Worm (Caenorhabditis elegans) whole organism, young adult: Measurements from ENCODE around the gene chtb-3.
A peak's percentile ranks its signal among the peaks of the same experiment; 100 is the strongest.

Source experiments
- C17E4.6 ChIP-seq: fragments of 200-800 bp; sonication (Bioruptor generic); IDR thresholded peaks from 2 replicates; pipeline ENCODE4 v1.3.6; 2022; ENCODE audit warnings: missing genetic modification reagents, missing genetic modification characterization, missing compliant biosample characterization
- F33H1.4 ChIP-seq: fragments of 200-800 bp; sonication (Bioruptor generic); IDR thresholded peaks from 2 replicates; pipeline ENCODE4 v1.3.6; 2022; ENCODE audit warnings: missing genetic modification reagents, missing genetic modification characterization, missing compliant biosample characterization
- K11D2.4 ChIP-seq: fragments of 200-800 bp; sonication (Bioruptor generic); IDR thresholded peaks from 2 replicates; pipeline ENCODE4 v1.3.6; 2022; ENCODE audit warnings: missing genetic modification reagents, missing genetic modification characterization, missing compliant biosample characterization
- T07F8.4 ChIP-seq: sonication (generic microtip); optimal IDR thresholded peaks from 2 replicates; lab custom pipeline; 2016; ENCODE audit warnings: mild to moderate bottlenecking, missing genetic modification characterization, moderate library complexity, missing compliant biosample characterization
- Y53G8AR.9 ChIP-seq: fragments of 200-800 bp; sonication (Bioruptor generic); conservative IDR thresholded peaks from 2 replicates; pipeline ENCODE4 v1.3.6; 2022; ENCODE audit warnings: missing genetic modification reagents, missing genetic modification characterization, missing compliant biosample characterization
- ama-1 ChIP-seq, 3 experiments: fragments of 150-350 bp in 1 of 3; sonication (generic microtip) in 2 of 3; optimal IDR thresholded peaks; 2 replicates each; lab custom pipeline; 2014 to 2018; ENCODE audit warnings: missing biosample characterization in 2 of 3, missing genetic modification characterization in 2 of 3, missing genetic modification reagents in 2 of 3
- aptf-2 ChIP-seq: fragments of 200-800 bp; sonication (Bioruptor generic); conservative IDR thresholded peaks from 2 replicates; pipeline ENCODE4 v1.3.6; 2022; ENCODE audit warnings: missing genetic modification reagents, missing genetic modification characterization, missing compliant biosample characterization
- aptf-3 ChIP-seq: fragments of 200-800 bp; sonication (Bioruptor generic); IDR thresholded peaks from 2 replicates; pipeline ENCODE4 v1.3.6; 2022; ENCODE audit warnings: missing genetic modification characterization, missing compliant biosample characterization
- atf-7 ChIP-seq: sonication (generic microtip); optimal IDR thresholded peaks from 2 replicates; lab custom pipeline; 2017; ENCODE audit warnings: mild to moderate bottlenecking, missing genetic modification characterization, missing compliant biosample characterization
- athp-1 ChIP-seq: sonication (generic microtip); optimal IDR thresholded peaks from 2 replicates; lab custom pipeline; 2017; ENCODE audit warnings: mild to moderate bottlenecking, missing genetic modification characterization, missing compliant biosample characterization
- attf-6 ChIP-seq: fragments of 200-800 bp; sonication (Bioruptor generic); IDR thresholded peaks from 2 replicates; pipeline ENCODE4 v1.3.6; 2022; ENCODE audit warnings: missing genetic modification reagents, missing genetic modification characterization, missing compliant biosample characterization
- bed-1 ChIP-seq: fragments of 200-800 bp; sonication (Bioruptor generic); IDR thresholded peaks from 2 replicates; pipeline ENCODE4 v1.3.6; 2022; ENCODE audit warnings: missing genetic modification reagents, missing genetic modification characterization, missing compliant biosample characterization
- bed-2 ChIP-seq: fragments of 200-800 bp; sonication (Bioruptor generic); IDR thresholded peaks from 2 replicates; pipeline ENCODE4 v1.3.6; 2022; ENCODE audit warnings: missing genetic modification reagents, missing genetic modification characterization, missing compliant biosample characterization
- cebp-1 ChIP-seq, 2 experiments: fragments of 200-800 bp in 1 of 2; sonication (Bioruptor generic) in 1 of 2; sonication (generic microtip) in 1 of 2; IDR thresholded peaks in 1 of 2; optimal IDR thresholded peaks in 1 of 2; 2 replicates each; pipeline versions ENCODE4 v1.3.6 to Lab custom; 2017 to 2022; ENCODE audit warnings: missing compliant biosample characterization in 2 of 2, missing genetic modification characterization in 2 of 2, mild to moderate bottlenecking in 1 of 2, missing genetic modification reagents in 1 of 2, moderate library complexity in 1 of 2
- ceh-100 ChIP-seq: fragments of 200-800 bp; sonication (Bioruptor generic); IDR thresholded peaks from 2 replicates; pipeline ENCODE4 v1.3.6; 2022; ENCODE audit warnings: missing genetic modification reagents, missing genetic modification characterization, missing compliant biosample characterization
- ceh-79 ChIP-seq: sonication (generic microtip); optimal IDR thresholded peaks from 2 replicates; lab custom pipeline; 2017; ENCODE audit warnings: mild to moderate bottlenecking, missing genetic modification characterization, missing compliant biosample characterization
- ceh-91 ChIP-seq: fragments of 200-800 bp; sonication (Bioruptor generic); IDR thresholded peaks from 2 replicates; pipeline ENCODE4 v1.3.6; 2022; ENCODE audit warnings: missing genetic modification reagents, missing genetic modification characterization, missing compliant biosample characterization
- chd-7 ChIP-seq: sonication (generic microtip); optimal IDR thresholded peaks from 2 replicates; lab custom pipeline; 2016; ENCODE audit warnings: mild to moderate bottlenecking, missing genetic modification characterization, moderate library complexity, missing compliant biosample characterization
- die-1 ChIP-seq: sonication (generic microtip); optimal IDR thresholded peaks from 2 replicates; lab custom pipeline; 2016; ENCODE audit warnings: missing genotype, mild to moderate bottlenecking, missing genetic modification characterization, missing compliant biosample characterization
- dox-1 ChIP-seq: fragments of 200-800 bp; sonication (Bioruptor generic); IDR thresholded peaks from 2 replicates; pipeline ENCODE4 v1.3.6; 2022; ENCODE audit warnings: missing genetic modification reagents, missing genetic modification characterization, missing compliant biosample characterization
- dpl-1 ChIP-seq: fragments of 150-350 bp; optimal IDR thresholded peaks from 2 replicates; lab custom pipeline; 2014; ENCODE audit warnings: missing biosample characterization, missing genetic modification reagents, missing genetic modification characterization
- ekl-4 ChIP-seq: fragments of 200-800 bp; sonication (Bioruptor generic); IDR thresholded peaks from 2 replicates; pipeline ENCODE4 v1.3.6; 2022; ENCODE audit warnings: missing genetic modification reagents, missing genetic modification characterization, missing compliant biosample characterization
- ets-4 ChIP-seq: fragments of 200-800 bp; sonication (Bioruptor generic); optimal IDR thresholded peaks from 2 replicates; lab custom pipeline; 2018; ENCODE audit warnings: mild to moderate bottlenecking, missing genetic modification characterization, missing compliant biosample characterization
- lag-1 ChIP-seq: fragments of 200-800 bp; sonication (Bioruptor generic); IDR thresholded peaks from 2 replicates; pipeline ENCODE4 v1.3.6; 2022; ENCODE audit warnings: missing genetic modification reagents, missing genetic modification characterization, missing compliant biosample characterization
- let-607 ChIP-seq, 2 experiments: fragments of 200-800 bp in 1 of 2; sonication (Bioruptor generic) in 1 of 2; sonication (generic microtip) in 1 of 2; optimal IDR thresholded peaks; 2 replicates each; lab custom pipeline; 2016 to 2018; ENCODE audit warnings: mild to moderate bottlenecking in 2 of 2, missing compliant biosample characterization in 2 of 2, missing genetic modification characterization in 2 of 2, moderate library complexity in 2 of 2, missing genotype in 1 of 2
- lin-26 ChIP-seq: fragments of 200-800 bp; sonication (Bioruptor generic); IDR thresholded peaks from 2 replicates; pipeline ENCODE4 v1.3.6; 2022; ENCODE audit warnings: missing genetic modification reagents, missing genetic modification characterization, missing compliant biosample characterization
- lin-54 ChIP-seq: fragments of 200-800 bp; sonication (Bioruptor generic); optimal IDR thresholded peaks from 2 replicates; lab custom pipeline; 2018; ENCODE audit warnings: mild to moderate bottlenecking, missing genetic modification characterization, missing compliant biosample characterization
- lir-1 ChIP-seq: fragments of 200-800 bp; sonication (Bioruptor generic); conservative IDR thresholded peaks from 2 replicates; pipeline ENCODE4 v1.3.6; 2022; ENCODE audit warnings: missing genetic modification reagents, missing genetic modification characterization, missing compliant biosample characterization
- lsl-1 ChIP-seq: fragments of 200-800 bp; sonication (Bioruptor generic); optimal IDR thresholded peaks from 2 replicates; lab custom pipeline; 2018; ENCODE audit warnings: mild to moderate bottlenecking, missing genetic modification characterization, moderate library complexity, missing compliant biosample characterization
- mcd-1 ChIP-seq: fragments of 200-800 bp; sonication (Bioruptor generic); IDR thresholded peaks from 2 replicates; pipeline ENCODE4 v1.3.6; 2022; ENCODE audit warnings: missing genetic modification reagents, missing genetic modification characterization, missing compliant biosample characterization
- mxl-1 ChIP-seq: sonication (generic microtip); optimal IDR thresholded peaks from 2 replicates; lab custom pipeline; 2016; ENCODE audit warnings: missing genetic modification characterization, missing compliant biosample characterization
- nfya-1 ChIP-seq: sonication (generic microtip); optimal IDR thresholded peaks from 2 replicates; lab custom pipeline; 2017; ENCODE audit warnings: antibody characterized with exemption, missing compliant biosample characterization, missing genetic modification characterization, borderline replicate concordance; ENCODE audit not compliant: insufficient read depth
- nfyb-1 ChIP-seq: fragments of 200-800 bp; sonication (Bioruptor generic); IDR thresholded peaks from 2 replicates; pipeline ENCODE4 v1.3.6; 2022; ENCODE audit warnings: missing genetic modification reagents, missing genetic modification characterization, missing compliant biosample characterization
- nhr-120 ChIP-seq: fragments of 200-800 bp; sonication (Bioruptor generic); IDR thresholded peaks from 2 replicates; pipeline ENCODE4 v1.3.6; 2022; ENCODE audit warnings: missing genetic modification characterization, missing compliant biosample characterization
- nhr-179 ChIP-seq: sonication (generic microtip); optimal IDR thresholded peaks from 2 replicates; lab custom pipeline; 2016; ENCODE audit warnings: mild to moderate bottlenecking, missing genetic modification characterization, missing compliant biosample characterization
- nhr-27 ChIP-seq: fragments of 200-800 bp; sonication (Bioruptor generic); optimal IDR thresholded peaks from 2 replicates; lab custom pipeline; 2018; ENCODE audit warnings: mild to moderate bottlenecking, missing genetic modification characterization, moderate library complexity, missing compliant biosample characterization
- nhr-80 ChIP-seq: sonication (generic microtip); optimal IDR thresholded peaks from 2 replicates; lab custom pipeline; 2016; ENCODE audit warnings: missing genetic modification characterization, missing compliant biosample characterization
- nhr-90 ChIP-seq: sonication (generic microtip); optimal IDR thresholded peaks from 2 replicates; lab custom pipeline; 2016; ENCODE audit warnings: missing genotype, mild to moderate bottlenecking, missing genetic modification characterization, missing compliant biosample characterization
- pbrm-1 ChIP-seq: fragments of 200-800 bp; sonication (Bioruptor generic); IDR thresholded peaks from 2 replicates; pipeline ENCODE4 v1.3.6; 2022; ENCODE audit warnings: missing genetic modification reagents, missing genetic modification characterization, missing compliant biosample characterization
- pha-4 ChIP-seq: fragments of 150-350 bp; sonication (generic microtip); optimal IDR thresholded peaks from 2 replicates; lab custom pipeline; 2014; ENCODE audit warnings: missing biosample characterization, missing genetic modification reagents, missing genetic modification characterization
- rcor-1 ChIP-seq: fragments of 200-800 bp; sonication (Bioruptor generic); IDR thresholded peaks from 2 replicates; pipeline ENCODE4 v1.3.6; 2022; ENCODE audit warnings: missing genetic modification reagents, missing genetic modification characterization, missing compliant biosample characterization
- snpc-1.1 ChIP-seq: sonication (generic microtip); optimal IDR thresholded peaks from 2 replicates; lab custom pipeline; 2017; ENCODE audit warnings: missing genetic modification characterization, mild to moderate bottlenecking, missing compliant biosample characterization, antibody characterized with exemption, moderate library complexity, missing genotype, missing genetic modification reagents; ENCODE audit not compliant: insufficient read depth
- somi-1 ChIP-seq: fragments of 200-800 bp; sonication (Bioruptor generic); optimal IDR thresholded peaks from 2 replicates; lab custom pipeline; 2018; ENCODE audit warnings: mild to moderate bottlenecking, missing genetic modification characterization, missing compliant biosample characterization
- tbx-9 ChIP-seq: sonication (generic microtip); optimal IDR thresholded peaks from 2 replicates; lab custom pipeline; 2016; ENCODE audit warnings: borderline replicate concordance, missing genetic modification characterization, inconsistent platforms, missing compliant biosample characterization
- tlf-1 ChIP-seq: fragments of 200-800 bp; sonication (Bioruptor generic); optimal IDR thresholded peaks from 2 replicates; lab custom pipeline; 2018; ENCODE audit warnings: mild to moderate bottlenecking, missing genetic modification characterization, missing compliant biosample characterization
- unc-130 ChIP-seq: sonication (generic microtip); optimal IDR thresholded peaks from 2 replicates; lab custom pipeline; 2016; ENCODE audit warnings: missing genetic modification reagents, missing genetic modification characterization, missing compliant biosample characterization
- ztf-18 ChIP-seq: sonication (generic microtip); optimal IDR thresholded peaks from 2 replicates; lab custom pipeline; 2016; ENCODE audit warnings: missing genotype, mild to moderate bottlenecking, missing genetic modification characterization, missing compliant biosample characterization
- ztf-22 ChIP-seq: fragments of 200-800 bp; sonication (Bioruptor generic); optimal IDR thresholded peaks from 2 replicates; lab custom pipeline; 2018; ENCODE audit warnings: mild to moderate bottlenecking, missing genetic modification characterization, moderate library complexity, missing compliant biosample characterization
- ztf-25 ChIP-seq: fragments of 200-800 bp; sonication (Bioruptor generic); IDR thresholded peaks from 2 replicates; pipeline ENCODE4 v1.3.6; 2022; ENCODE audit warnings: missing genetic modification reagents, missing genetic modification characterization, missing compliant biosample characterization

Gene chtb-3

ce11 chrX:6338446-6338845, 19.0 kb upstream of the chtb-3 start:
- TF ChIP-seq pbrm-1 (GFP tag; lab: Robert Waterston, UW), result no peak
- TF ChIP-seq ztf-25 (GFP tag; lab: Robert Waterston, UW), result no peak
- TF ChIP-seq somi-1 (GFP tag; lab: Kevin White, UChicago), result no peak
- TF ChIP-seq let-607 (tag; optimal IDR thresholded peaks at IDR 0.05; lab: Kevin White, UChicago), result peak in 1 of 2 experiments; percentile 9
- TF ChIP-seq nhr-80 (tag; lab: Kevin White, UChicago), result peak; percentile 93
- TF ChIP-seq pha-4 (tag; lab: Kevin White, UChicago), result peak; percentile 2
- TF ChIP-seq bed-1, result no peak
- TF ChIP-seq bed-2 (GFP tag; lab: Robert Waterston, UW), result no peak
- peak; percentile 3 for TF ChIP-seq atf-7 (tag; lab: Kevin White, UChicago)
- TF ChIP-seq nhr-120 (GFP tag; lab: Robert Waterston, UW), result no peak
- TF ChIP-seq tbx-9, result no peak
- no peak for TF ChIP-seq mxl-1
- no peak for TF ChIP-seq aptf-3
- no peak for TF ChIP-seq aptf-2 (GFP tag; lab: Robert Waterston, UW)
- no peak for TF ChIP-seq rcor-1 (GFP tag; lab: Robert Waterston, UW)
- TF ChIP-seq lir-1 (GFP tag; lab: Robert Waterston, UW), result no peak
- TF ChIP-seq Y53G8AR.9 (GFP tag; lab: Robert Waterston, UW), result no peak
- TF ChIP-seq ztf-22 (GFP tag; lab: Kevin White, UChicago), result peak; percentile 38
- TF ChIP-seq K11D2.4, result no peak
- no peak for TF ChIP-seq mcd-1 (GFP tag; lab: Robert Waterston, UW)
- no peak for TF ChIP-seq unc-130 (GFP tag; lab: Kevin White, UChicago)
- peak; percentile 42; the same call in 1 of the 2 replicates for TF ChIP-seq nfyb-1 (GFP tag; lab: Robert Waterston, UW)
- TF ChIP-seq lsl-1 (GFP tag; lab: Kevin White, UChicago), result no peak
- no peak for TF ChIP-seq lin-26 (GFP tag; lab: Robert Waterston, UW)
- no peak for TF ChIP-seq attf-6 (GFP tag; lab: Robert Waterston, UW)
- TF ChIP-seq nhr-90 (tag; lab: Kevin White, UChicago), result peak; percentile 16
- no peak for TF ChIP-seq ceh-100 (GFP tag; lab: Robert Waterston, UW)
- TF ChIP-seq dpl-1 (GFP tag; lab: Kevin White, UChicago), result no peak
- no peak for TF ChIP-seq ets-4 (GFP tag; lab: Kevin White, UChicago)
- TF ChIP-seq athp-1, result no peak
- TF ChIP-seq ztf-18, result no peak
- TF ChIP-seq ama-1 (optimal IDR thresholded peaks at IDR 0.05; lab: Kevin White, UChicago), result no peak
- no peak for TF ChIP-seq ama-1 (GFP tag; optimal IDR thresholded peaks at IDR 0.05; lab: Kevin White, UChicago)
- TF ChIP-seq dox-1 (GFP tag; lab: Robert Waterston, UW), result no peak
- TF ChIP-seq T07F8.4 (tag; lab: Kevin White, UChicago), result no peak
- TF ChIP-seq cebp-1 (GFP tag; IDR thresholded peaks at IDR 0.05; lab: Robert Waterston, UW), result no peak
- TF ChIP-seq cebp-1 (tag; optimal IDR thresholded peaks at IDR 0.05; lab: Kevin White, UChicago), result no peak
- no peak for TF ChIP-seq lag-1
- TF ChIP-seq nhr-179 (tag; lab: Kevin White, UChicago), result no peak
- TF ChIP-seq nhr-27 (tag; lab: Kevin White, UChicago), result no peak
- TF ChIP-seq, all 124 proteins: peak for 7

ce11 chrX:6337951-6338350, 18.5 kb upstream of the chtb-3 start, which contains the start of gene C03B1.13:
Gene C03B1.13, minus strand, starts transcription at chrX:6338051.
- TF ChIP-seq lin-54 (GFP tag; lab: Kevin White, UChicago) (no peak), chd-7 (tag; lab: Kevin White, UChicago) (no peak), ceh-79 (tag; lab: Kevin White, UChicago) (no peak), snpc-1.1 (tag; lab: Kevin White, UChicago) (no peak), ceh-91 (no peak), ekl-4 (GFP tag; lab: Robert Waterston, UW) (no peak), atf-7 (tag; lab: Kevin White, UChicago) (no peak), athp-1 (no peak), tlf-1 (GFP tag; lab: Kevin White, UChicago) (no peak), C17E4.6 (no peak), die-1 (tag; lab: Kevin White, UChicago) (no peak), nfya-1 (tag; lab: Kevin White, UChicago) (no peak), cebp-1 (GFP tag; IDR thresholded peaks at IDR 0.05; lab: Robert Waterston, UW) (no peak), cebp-1 (tag; optimal IDR thresholded peaks at IDR 0.05; lab: Kevin White, UChicago) (no peak), F33H1.4 (GFP tag; lab: Robert Waterston, UW) (no peak)
